Fruit fly (Drosophila melanogaster): Measurements from ENCODE around the gene Eip75B.

The Eip75B gene

DNA sequence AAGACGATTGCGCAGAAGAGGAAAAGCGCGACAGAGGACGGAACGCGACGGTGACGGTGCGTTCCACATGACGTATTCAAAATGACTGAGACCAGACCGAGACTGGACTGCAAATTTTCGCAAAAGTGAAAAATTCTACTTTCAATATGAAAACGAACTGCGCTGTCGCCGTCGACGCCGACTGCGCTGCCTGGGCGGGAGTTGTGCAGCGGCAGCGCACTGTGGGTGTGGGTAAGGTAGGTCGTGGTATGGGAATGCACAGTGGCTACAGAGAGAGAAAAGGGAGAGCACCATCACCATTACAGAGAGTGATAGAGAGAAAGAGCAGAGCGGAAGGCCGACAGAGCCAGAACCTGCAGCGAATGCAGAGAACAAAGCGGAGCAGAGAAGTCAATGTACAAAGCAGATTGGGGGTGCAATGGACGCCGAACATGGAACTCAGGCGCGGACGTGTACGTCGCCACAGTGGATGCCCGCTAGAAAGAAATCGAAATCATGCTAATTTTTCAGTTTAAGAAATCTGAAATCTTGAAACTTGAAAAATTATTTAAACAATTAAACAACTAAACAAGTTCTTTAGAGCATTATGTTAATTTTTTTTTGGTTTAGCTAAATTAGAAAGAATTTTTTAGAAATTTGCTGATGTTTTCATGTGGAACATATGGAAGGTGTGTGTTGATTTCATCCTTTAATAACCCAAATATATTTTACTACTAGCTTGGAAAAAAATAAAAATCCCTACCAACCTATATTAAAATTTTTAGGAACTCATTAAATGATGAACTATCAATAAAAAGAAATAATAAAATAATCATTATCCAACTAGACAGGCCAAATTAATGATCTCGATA lies at the start of gene Eip75B:
Gene Eip75B (minus strand): TSS at position 65 of the 851 bp plus-strand sequence.
- TF ChIP-seq cnc (optimal IDR thresholded peaks at IDR 0.05) (no peak), CG5204 (GFP tag; optimal IDR thresholded peaks at IDR 0.05) (peak; percentile 25)

DNA sequence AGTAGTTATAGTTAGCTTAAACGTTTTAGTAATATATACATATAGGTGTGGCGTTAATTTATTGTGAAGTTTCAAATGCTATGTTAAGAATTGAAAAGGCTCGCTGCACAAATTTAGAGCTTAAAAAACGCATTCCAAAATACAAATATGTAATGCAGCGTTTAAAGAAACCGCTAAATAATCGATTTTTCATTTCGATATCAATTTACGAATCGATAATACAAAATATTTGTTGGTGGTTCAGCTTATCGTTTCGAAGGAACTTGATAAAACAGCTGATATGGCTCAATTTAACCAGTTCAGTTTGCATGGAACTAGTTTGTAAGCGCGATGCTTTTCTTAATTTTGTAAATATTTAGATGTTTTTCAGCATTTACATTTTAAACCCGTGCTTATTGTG lies 48.2 kb upstream of the Eip75B start, which contains the start of the genes CG32195 and CG7341:
Gene CG32195 (plus strand): TSS at position 291 of the 400 bp plus-strand sequence.
Gene CG7341 (plus strand): TSS at position 291 of the 400 bp plus-strand sequence.
- TF ChIP-seq cnc (optimal IDR thresholded peaks at IDR 0.05) (no peak), tj (GFP tag; optimal IDR thresholded peaks at IDR 0.05) (peak; percentile 2)

DNA sequence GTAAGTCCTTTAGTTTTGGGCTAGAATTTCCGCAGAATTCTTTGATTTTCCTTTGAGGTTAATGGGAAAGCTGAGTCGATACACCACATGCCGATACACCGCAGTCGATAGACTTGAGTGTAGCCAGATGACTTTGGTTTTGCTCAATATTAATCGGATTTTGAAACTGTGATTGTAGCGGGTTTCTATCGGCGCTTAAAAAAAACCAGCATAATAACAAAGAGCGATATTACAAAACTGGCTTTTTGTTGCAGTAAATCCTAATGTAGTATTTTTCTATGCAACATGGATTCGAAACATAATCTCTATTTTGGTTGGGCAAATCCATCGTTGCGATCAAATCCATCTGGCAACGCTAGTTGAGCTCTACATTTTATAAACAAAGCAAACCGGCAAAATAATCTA lies 45.0 kb upstream of the Eip75B start, which contains the start of the genes Polr3D and mus304:
Gene Polr3D (minus strand): TSS at position 116 of the 405 bp plus-strand sequence.
Gene mus304 (plus strand): TSS at position 356 of the 405 bp plus-strand sequence.
- TF ChIP-seq CG7101 (tag; optimal IDR thresholded peaks at IDR 0.05) (peak; percentile 21), cic (GFP tag; optimal IDR thresholded peaks at IDR 0.05) (no peak), CG14711 (tag; optimal IDR thresholded peaks at IDR 0.05) (peak; percentile 2), cnc (optimal IDR thresholded peaks at IDR 0.05) (no peak), kay (GFP tag; ENCODE audit: borderline replicate concordance) (no peak), pad (GFP tag; optimal IDR thresholded peaks at IDR 0.05) (no peak), Crg-1 (GFP tag; optimal IDR thresholded peaks at IDR 0.05) (peak; percentile 40), CG7045 (GFP tag; optimal IDR thresholded peaks at IDR 0.05) (peak; percentile 3), CG1620 (GFP tag; optimal IDR thresholded peaks at IDR 0.05) (peak; percentile 29), ovo (GFP tag; optimal IDR thresholded peaks at IDR 0.05) (no peak), Mnt (GFP tag; optimal IDR thresholded peaks at IDR 0.05) (peak; percentile 50), CG11617 (GFP tag; optimal IDR thresholded peaks at IDR 0.05) (peak; percentile 7), CG5204 (GFP tag; optimal IDR thresholded peaks at IDR 0.05) (no peak), bab1 (GFP tag; optimal IDR thresholded peaks at IDR 0.05) (peak; percentile 29), toe (GFP tag; optimal IDR thresholded peaks at IDR 0.05) (peak; percentile 76), CG33017 (tag; optimal IDR thresholded peaks at IDR 0.05) (no peak), Hr96 (GFP tag; optimal IDR thresholded peaks at IDR 0.05) (no peak)

DNA sequence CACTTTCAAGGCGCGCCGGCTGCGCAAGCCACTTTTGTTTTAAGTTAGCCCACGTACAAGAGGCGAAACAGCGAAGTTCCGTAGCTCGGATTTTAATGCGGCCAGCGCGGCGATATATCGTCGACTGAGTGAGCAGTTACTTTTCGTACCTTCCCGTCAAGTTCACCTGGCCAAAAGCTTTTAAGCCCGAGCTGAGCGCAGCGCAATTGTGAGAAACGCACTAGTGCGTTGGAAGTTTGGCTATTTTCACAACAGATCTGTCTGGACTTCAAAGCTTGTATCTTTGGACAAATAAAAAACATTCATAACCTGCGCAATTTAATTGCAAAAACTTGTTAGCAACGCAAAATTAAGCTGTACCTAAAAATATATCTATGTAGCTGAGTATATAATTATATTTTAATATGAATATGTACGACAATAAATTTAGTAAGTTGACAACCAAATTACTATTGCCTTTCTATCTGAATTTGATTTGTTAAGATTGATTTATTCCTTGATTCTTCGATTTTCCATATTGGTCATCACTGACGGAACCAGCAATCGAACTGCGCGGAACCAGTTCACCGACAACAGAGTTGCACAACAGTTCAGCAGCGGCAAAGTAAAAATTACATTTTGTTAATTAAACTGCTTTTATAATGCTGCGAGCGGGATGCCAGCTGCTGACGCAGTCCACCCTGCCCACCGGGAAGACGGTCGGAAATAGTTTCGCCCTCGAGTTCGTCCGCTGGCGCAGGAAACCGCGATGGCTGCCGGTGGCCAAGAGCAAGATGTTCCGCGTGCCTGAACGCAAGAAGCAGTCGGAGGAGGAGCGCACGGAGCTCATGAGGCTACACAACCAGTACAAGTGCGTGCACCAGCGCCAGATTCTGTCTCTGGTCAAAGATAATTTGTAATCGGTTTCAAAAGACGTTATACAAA lies 41.8 kb upstream of the Eip75B start, which contains the start of the genes CG13698 and mRpS26:
Gene CG13698 (minus strand): TSS at position 129 of the 924 bp plus-strand sequence.
Gene mRpS26 (plus strand): TSS at position 559 of the 924 bp plus-strand sequence.
- TF ChIP-seq CG11617 (GFP tag; optimal IDR thresholded peaks at IDR 0.05): peak; percentile 81
- peak; percentile 73 for TF ChIP-seq toe (GFP tag; optimal IDR thresholded peaks at IDR 0.05)
- TF ChIP-seq bab1 (GFP tag; optimal IDR thresholded peaks at IDR 0.05): peak; percentile 66
- TF ChIP-seq tj (GFP tag; optimal IDR thresholded peaks at IDR 0.05): peak; percentile 92
- TF ChIP-seq CG5204 (GFP tag; optimal IDR thresholded peaks at IDR 0.05): no peak
- peak; percentile 58 for TF ChIP-seq CG1620 (GFP tag; optimal IDR thresholded peaks at IDR 0.05)
- peak; percentile 46 for TF ChIP-seq Crg-1 (GFP tag; optimal IDR thresholded peaks at IDR 0.05)
- TF ChIP-seq Clk (GFP tag; optimal IDR thresholded peaks at IDR 0.05): peak; percentile 34
- TF ChIP-seq CG12768 (GFP tag; optimal IDR thresholded peaks at IDR 0.05): peak; percentile 89
- peak; percentile 80 for TF ChIP-seq CG33017 (tag; optimal IDR thresholded peaks at IDR 0.05)
- TF ChIP-seq Hr96 (GFP tag; optimal IDR thresholded peaks at IDR 0.05): no peak
- TF ChIP-seq cic (GFP tag; optimal IDR thresholded peaks at IDR 0.05): no peak
- peak; percentile 15 for TF ChIP-seq ovo (GFP tag; optimal IDR thresholded peaks at IDR 0.05)
- TF ChIP-seq cnc (optimal IDR thresholded peaks at IDR 0.05): no peak
- peak; percentile 79 for TF ChIP-seq CG7101 (tag; optimal IDR thresholded peaks at IDR 0.05)
- no peak for TF ChIP-seq kay (GFP tag; ENCODE audit: borderline replicate concordance)
- TF ChIP-seq Mnt (GFP tag; optimal IDR thresholded peaks at IDR 0.05): peak; percentile 22
- TF ChIP-seq pad (GFP tag; optimal IDR thresholded peaks at IDR 0.05): peak; percentile 59
- TF ChIP-seq CG7045 (GFP tag; optimal IDR thresholded peaks at IDR 0.05): peak; percentile 82
- TF ChIP-seq CG14711 (tag; optimal IDR thresholded peaks at IDR 0.05): peak; percentile 78

DNA sequence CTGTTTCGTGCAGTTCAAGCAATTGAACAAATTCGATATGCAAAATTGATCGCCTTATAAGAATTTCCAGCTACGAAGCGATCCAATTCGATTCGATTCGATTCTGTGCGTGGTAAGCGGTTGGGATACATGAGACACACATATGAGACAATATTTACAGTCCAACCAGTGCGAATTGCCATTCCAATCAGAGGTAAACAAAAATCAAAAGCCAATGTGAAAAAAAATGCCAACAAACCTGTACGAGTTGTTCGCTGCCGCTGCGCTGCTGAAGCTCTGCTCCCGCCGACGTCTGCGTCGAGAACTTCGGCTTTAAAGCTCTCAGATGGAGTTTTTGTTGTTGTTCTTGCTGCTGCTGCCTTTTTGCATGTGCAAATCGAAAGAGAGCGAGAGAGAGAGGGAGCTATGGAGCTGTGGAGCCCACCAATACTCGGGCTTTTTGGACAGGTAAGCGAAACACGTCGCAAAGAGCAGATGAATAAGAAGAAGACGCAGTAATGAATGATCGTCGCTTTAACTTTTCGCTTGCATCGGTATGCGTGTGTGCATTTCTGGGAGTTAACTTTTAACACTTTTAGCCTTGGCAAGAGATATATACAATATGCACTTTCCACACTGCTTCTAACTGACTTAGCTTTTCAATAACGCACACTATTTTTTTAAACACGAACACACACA lies 41.0 kb upstream of the Eip75B start:
- peak; percentile 96 for TF ChIP-seq tj (GFP tag; optimal IDR thresholded peaks at IDR 0.05)
- TF ChIP-seq CG1620 (GFP tag; optimal IDR thresholded peaks at IDR 0.05): no peak
- TF ChIP-seq cic (GFP tag; optimal IDR thresholded peaks at IDR 0.05): peak; percentile 39

DNA sequence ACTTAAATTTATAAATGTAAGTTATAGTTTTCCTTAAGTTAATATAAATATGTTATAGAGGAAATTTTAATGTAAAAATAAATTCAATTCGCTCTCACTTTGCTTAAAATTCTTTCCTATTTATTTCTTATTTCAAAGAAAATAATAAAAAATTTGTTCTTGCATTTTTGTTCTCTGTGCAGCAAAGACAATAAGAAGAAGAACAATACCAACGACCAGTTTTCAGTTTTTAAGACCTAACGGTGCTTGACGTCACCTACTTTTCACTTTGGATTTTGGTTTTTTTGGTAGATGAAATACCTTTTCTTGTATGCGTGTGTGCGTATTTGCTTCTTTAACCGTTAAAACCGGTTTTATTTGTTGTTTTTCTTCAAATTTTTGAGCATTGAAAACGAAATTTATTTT lies 37.7 kb upstream of the Eip75B start:
- no peak for TF ChIP-seq cic (GFP tag; optimal IDR thresholded peaks at IDR 0.05)
- TF ChIP-seq Mnt (GFP tag; optimal IDR thresholded peaks at IDR 0.05): no peak

All from whole organism, adult.